Worm (Caenorhabditis elegans) whole organism, young adult: ENCODE measurements around the gene kqt-3.

Experiments
- B0019.2 ChIP-seq: fragments of 200-800 bp; sonication (Bioruptor generic); conservative IDR thresholded peaks from 2 replicates; pipeline ENCODE4 v1.3.6; 2022; ENCODE audit warnings: missing genetic modification reagents, missing genetic modification characterization, missing compliant biosample characterization
- F23B12.7 ChIP-seq: sonication (generic microtip); optimal IDR thresholded peaks from 2 replicates; lab custom pipeline; 2017; ENCODE audit warnings: missing genetic modification characterization, mild to moderate bottlenecking, missing compliant biosample characterization, antibody characterized with exemption, moderate library complexity; ENCODE audit not compliant: insufficient read depth
- F52B5.7 ChIP-seq: sonication (generic microtip); optimal IDR thresholded peaks from 2 replicates; lab custom pipeline; 2016; ENCODE audit warnings: mild to moderate bottlenecking, missing genetic modification characterization, missing compliant biosample characterization
- K12H6.12 ChIP-seq: fragments of 200-800 bp; sonication (Bioruptor generic); optimal IDR thresholded peaks from 2 replicates; lab custom pipeline; 2018; ENCODE audit warnings: mild to moderate bottlenecking, missing genetic modification characterization, missing compliant biosample characterization
- T07F8.4 ChIP-seq: sonication (generic microtip); optimal IDR thresholded peaks from 2 replicates; lab custom pipeline; 2016; ENCODE audit warnings: mild to moderate bottlenecking, missing genetic modification characterization, moderate library complexity, missing compliant biosample characterization
- Y53G8AR.9 ChIP-seq: fragments of 200-800 bp; sonication (Bioruptor generic); conservative IDR thresholded peaks from 2 replicates; pipeline ENCODE4 v1.3.6; 2022; ENCODE audit warnings: missing genetic modification reagents, missing genetic modification characterization, missing compliant biosample characterization
- atf-7 ChIP-seq: sonication (generic microtip); optimal IDR thresholded peaks from 2 replicates; lab custom pipeline; 2017; ENCODE audit warnings: mild to moderate bottlenecking, missing genetic modification characterization, missing compliant biosample characterization
- bed-2 ChIP-seq: fragments of 200-800 bp; sonication (Bioruptor generic); IDR thresholded peaks from 2 replicates; pipeline ENCODE4 v1.3.6; 2022; ENCODE audit warnings: missing genetic modification reagents, missing genetic modification characterization, missing compliant biosample characterization
- cebp-1 ChIP-seq, 2 experiments: fragments of 200-800 bp in 1 of 2; sonication (Bioruptor generic) in 1 of 2; sonication (generic microtip) in 1 of 2; IDR thresholded peaks in 1 of 2; optimal IDR thresholded peaks in 1 of 2; 2 replicates each; pipeline versions ENCODE4 v1.3.6 to Lab custom; 2017 to 2022; ENCODE audit warnings: missing compliant biosample characterization in 2 of 2, missing genetic modification characterization in 2 of 2, mild to moderate bottlenecking in 1 of 2, missing genetic modification reagents in 1 of 2, moderate library complexity in 1 of 2
- cebp-2 ChIP-seq: fragments of 200-800 bp; sonication (Bioruptor generic); IDR thresholded peaks from 2 replicates; pipeline ENCODE4 v1.3.6; 2022; ENCODE audit warnings: missing genetic modification characterization, missing compliant biosample characterization
- ceh-58 ChIP-seq: fragments of 200-800 bp; sonication (Bioruptor generic); IDR thresholded peaks from 2 replicates; pipeline ENCODE4 v1.3.6; 2022; ENCODE audit warnings: missing genetic modification characterization, missing compliant biosample characterization
- ceh-79 ChIP-seq: sonication (generic microtip); optimal IDR thresholded peaks from 2 replicates; lab custom pipeline; 2017; ENCODE audit warnings: mild to moderate bottlenecking, missing genetic modification characterization, missing compliant biosample characterization
- dox-1 ChIP-seq: fragments of 200-800 bp; sonication (Bioruptor generic); IDR thresholded peaks from 2 replicates; pipeline ENCODE4 v1.3.6; 2022; ENCODE audit warnings: missing genetic modification reagents, missing genetic modification characterization, missing compliant biosample characterization
- dpff-1 ChIP-seq: sonication (generic microtip); optimal IDR thresholded peaks from 2 replicates; lab custom pipeline; 2017; ENCODE audit warnings: mild to moderate bottlenecking, missing genetic modification characterization, missing compliant biosample characterization
- egl-44 ChIP-seq: fragments of 200-800 bp; sonication (Bioruptor generic); IDR thresholded peaks from 2 replicates; pipeline ENCODE4 v1.3.6; 2022; ENCODE audit warnings: missing genetic modification reagents, missing genetic modification characterization, missing compliant biosample characterization
- hmg-1.2 ChIP-seq: fragments of 200-800 bp; sonication (Bioruptor generic); IDR thresholded peaks from 2 replicates; pipeline ENCODE4 v1.3.6; 2022; ENCODE audit warnings: missing genetic modification reagents, missing genetic modification characterization, missing compliant biosample characterization
- hrde-1 ChIP-seq: sonication (generic microtip); optimal IDR thresholded peaks from 2 replicates; lab custom pipeline; 2016; ENCODE audit warnings: missing genetic modification characterization, mild to moderate bottlenecking, missing compliant biosample characterization, moderate library complexity, missing genotype, missing genetic modification reagents, borderline replicate concordance
- let-526 ChIP-seq: fragments of 200-800 bp; sonication (Bioruptor generic); IDR thresholded peaks from 2 replicates; pipeline ENCODE4 v1.3.6; 2022; ENCODE audit warnings: missing genetic modification reagents, missing genetic modification characterization, missing compliant biosample characterization
- lin-26 ChIP-seq: fragments of 200-800 bp; sonication (Bioruptor generic); IDR thresholded peaks from 2 replicates; pipeline ENCODE4 v1.3.6; 2022; ENCODE audit warnings: missing genetic modification reagents, missing genetic modification characterization, missing compliant biosample characterization
- lsl-1 ChIP-seq: fragments of 200-800 bp; sonication (Bioruptor generic); optimal IDR thresholded peaks from 2 replicates; lab custom pipeline; 2018; ENCODE audit warnings: mild to moderate bottlenecking, missing genetic modification characterization, moderate library complexity, missing compliant biosample characterization
- madf-10 ChIP-seq: sonication (generic microtip); optimal IDR thresholded peaks from 2 replicates; lab custom pipeline; 2016; ENCODE audit warnings: mild to moderate bottlenecking, missing genetic modification characterization, missing compliant biosample characterization
- madf-3 ChIP-seq: fragments of 200-800 bp; sonication (Bioruptor generic); IDR thresholded peaks from 2 replicates; pipeline ENCODE4 v1.3.6; 2022; ENCODE audit warnings: missing genetic modification reagents, missing genetic modification characterization, missing compliant biosample characterization
- mel-28 ChIP-seq: sonication (generic microtip); optimal IDR thresholded peaks from 2 replicates; lab custom pipeline; 2016; ENCODE audit warnings: borderline replicate concordance, mild to moderate bottlenecking, missing genetic modification characterization, missing compliant biosample characterization
- mxl-1 ChIP-seq: sonication (generic microtip); optimal IDR thresholded peaks from 2 replicates; lab custom pipeline; 2016; ENCODE audit warnings: missing genetic modification characterization, missing compliant biosample characterization
- nfya-2 ChIP-seq: fragments of 200-800 bp; sonication (Bioruptor generic); IDR thresholded peaks from 2 replicates; pipeline ENCODE4 v1.3.6; 2022; ENCODE audit warnings: missing genetic modification reagents, missing genetic modification characterization, missing compliant biosample characterization
- nfyb-1 ChIP-seq: fragments of 200-800 bp; sonication (Bioruptor generic); IDR thresholded peaks from 2 replicates; pipeline ENCODE4 v1.3.6; 2022; ENCODE audit warnings: missing genetic modification reagents, missing genetic modification characterization, missing compliant biosample characterization
- nhr-80 ChIP-seq: sonication (generic microtip); optimal IDR thresholded peaks from 2 replicates; lab custom pipeline; 2016; ENCODE audit warnings: missing genetic modification characterization, missing compliant biosample characterization
- rec-8 ChIP-seq, 2 experiments: sonication (generic microtip); optimal IDR thresholded peaks; 2 replicates each; lab custom pipeline; 2016; ENCODE audit warnings: mild to moderate bottlenecking in 2 of 2, missing genetic modification characterization in 2 of 2, missing genetic modification reagents in 2 of 2, missing genotype in 2 of 2, missing biosample characterization in 1 of 2, missing compliant biosample characterization in 1 of 2, moderate library complexity in 1 of 2
- sea-2 ChIP-seq: fragments of 200-800 bp; sonication (Bioruptor generic); IDR thresholded peaks from 2 replicates; pipeline ENCODE4 v1.3.6; 2022; ENCODE audit warnings: missing genetic modification characterization, missing compliant biosample characterization
- snpc-3.4 ChIP-seq: sonication (generic microtip); optimal IDR thresholded peaks from 2 replicates; lab custom pipeline; 2017; ENCODE audit warnings: missing genetic modification characterization, mild to moderate bottlenecking, missing compliant biosample characterization, antibody characterized with exemption, moderate library complexity, missing genotype, missing genetic modification reagents
- snpc-4 ChIP-seq, 5 experiments: fragments of 150-350 bp in 1 of 5; sonication (generic microtip) in 4 of 5; optimal IDR thresholded peaks; 2 replicates each; lab custom pipeline; 2014 to 2018; ENCODE audit warnings: missing genetic modification characterization in 5 of 5, missing biosample characterization in 3 of 5, antibody characterized with exemption in 2 of 5, mild to moderate bottlenecking in 2 of 5, missing compliant biosample characterization in 2 of 5, missing genotype in 2 of 5, moderate library complexity in 2 of 5, missing genetic modification reagents in 1 of 5
- somi-1 ChIP-seq: fragments of 200-800 bp; sonication (Bioruptor generic); optimal IDR thresholded peaks from 2 replicates; lab custom pipeline; 2018; ENCODE audit warnings: mild to moderate bottlenecking, missing genetic modification characterization, missing compliant biosample characterization
- xnd-1 ChIP-seq: sonication (generic microtip); optimal IDR thresholded peaks from 2 replicates; lab custom pipeline; 2016; ENCODE audit warnings: missing genotype, missing genetic modification reagents, missing genetic modification characterization, missing compliant biosample characterization
- zfh-2 ChIP-seq: fragments of 200-800 bp; sonication (Bioruptor generic); conservative IDR thresholded peaks from 2 replicates; pipeline ENCODE4 v1.3.6; 2022; ENCODE audit warnings: missing genetic modification reagents, missing genetic modification characterization, missing compliant biosample characterization
- ztf-26 ChIP-seq: sonication (generic microtip); optimal IDR thresholded peaks from 2 replicates; lab custom pipeline; 2017; ENCODE audit warnings: missing genetic modification characterization, missing compliant biosample characterization
- ztf-28 ChIP-seq: fragments of 200-800 bp; sonication (Bioruptor generic); IDR thresholded peaks from 2 replicates; pipeline ENCODE4 v1.3.6; 2022; ENCODE audit warnings: missing genetic modification reagents, missing genetic modification characterization, missing compliant biosample characterization
- ztf-3 ChIP-seq: fragments of 200-800 bp; sonication (Bioruptor generic); optimal IDR thresholded peaks from 2 replicates; lab custom pipeline; 2018; ENCODE audit warnings: mild to moderate bottlenecking, missing genetic modification characterization, missing compliant biosample characterization

kqt-3 gene

DNA sequence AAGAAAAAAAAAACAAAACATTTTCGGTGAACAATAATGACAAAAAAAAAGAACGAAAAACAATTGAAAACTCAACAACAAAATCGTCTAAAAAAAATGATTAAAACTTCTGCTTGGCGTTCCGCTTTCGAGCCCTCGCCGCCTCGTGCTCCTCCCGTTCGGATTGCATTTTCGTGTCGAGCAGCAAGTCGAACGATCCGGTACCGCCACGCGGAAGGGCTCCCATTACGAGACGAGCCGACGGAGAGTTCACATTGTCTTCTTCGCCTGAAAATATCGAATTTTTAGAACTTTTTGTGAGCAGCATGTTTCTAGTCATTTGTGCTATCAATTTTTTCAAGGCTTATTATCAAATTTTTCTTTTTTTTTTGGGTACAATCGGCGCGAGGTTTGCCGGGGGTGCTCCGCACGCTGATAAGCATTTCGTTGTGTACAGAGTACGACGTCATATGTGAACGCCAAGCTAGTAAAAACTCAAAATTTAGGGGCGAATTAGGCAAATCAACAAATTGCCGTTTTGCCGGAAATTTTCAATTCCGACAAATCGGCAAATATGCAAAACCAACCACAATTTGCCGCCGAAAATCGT is 25.3 kb upstream of the kqt-3 start:
- no peak for TF ChIP-seq let-526
- TF ChIP-seq hmg-1.2 (GFP tag; lab: Robert Waterston, UW) = no peak
- peak; percentile 21 for TF ChIP-seq atf-7 (tag; lab: Kevin White, UChicago)
- TF ChIP-seq nhr-80 (tag; lab: Kevin White, UChicago) = peak; percentile 86
- peak; percentile 64 for TF ChIP-seq zfh-2
- TF ChIP-seq dox-1 (GFP tag; lab: Robert Waterston, UW) = 0 out of 2 replicates have a peak, but pooled peaks have one; percentile 26
- TF ChIP-seq, all 124 proteins: peak for 4

DNA sequence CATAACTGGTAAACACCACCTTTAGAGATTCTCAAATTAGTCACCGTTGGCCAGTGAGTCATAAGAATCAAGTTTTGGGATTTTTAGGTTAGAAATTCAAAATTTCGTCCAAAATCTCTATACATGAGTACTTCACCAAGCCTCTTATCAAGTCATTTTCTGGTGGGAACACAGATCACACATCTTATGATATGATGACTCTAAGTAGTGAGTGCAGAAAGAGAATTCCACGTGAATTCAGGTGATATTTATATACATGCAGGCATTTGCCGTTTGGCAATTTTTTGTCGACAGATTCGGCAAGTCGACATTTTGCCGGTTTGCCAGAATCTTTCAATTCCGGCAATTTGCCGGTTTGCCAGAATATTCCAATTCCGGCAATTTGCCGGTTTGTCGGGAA is 24.0 kb upstream of the kqt-3 start:
- TF ChIP-seq rec-8 (tag; optimal IDR thresholded peaks at IDR 0.05; lab: Kevin White, UChicago) = no peak
- TF ChIP-seq cebp-2 (GFP tag; lab: Robert Waterston, UW) = no peak
- TF ChIP-seq snpc-3.4 = no peak
- TF ChIP-seq ceh-58 (GFP tag; lab: Robert Waterston, UW) = no peak
- TF ChIP-seq lin-26 (GFP tag; lab: Robert Waterston, UW) = no peak
- TF ChIP-seq lsl-1 = no peak
- TF ChIP-seq ztf-26 (tag; lab: Kevin White, UChicago) = no peak
- TF ChIP-seq madf-10 (tag; lab: Kevin White, UChicago) = no peak
- no peak for TF ChIP-seq mel-28 (tag; lab: Kevin White, UChicago)
- no peak for TF ChIP-seq hrde-1 (tag; lab: Kevin White, UChicago)
- no peak for TF ChIP-seq ztf-28
- TF ChIP-seq nhr-80 (tag; lab: Kevin White, UChicago) = peak; percentile 20
- no peak for TF ChIP-seq T07F8.4
- no peak for TF ChIP-seq nfya-2 (GFP tag; lab: Robert Waterston, UW)
- TF ChIP-seq nfyb-1 (GFP tag; lab: Robert Waterston, UW) = 0 out of 2 replicates have a peak, but pooled peaks have one; percentile 33
- no peak for TF ChIP-seq sea-2
- no peak for TF ChIP-seq Y53G8AR.9 (GFP tag; lab: Robert Waterston, UW)

DNA sequence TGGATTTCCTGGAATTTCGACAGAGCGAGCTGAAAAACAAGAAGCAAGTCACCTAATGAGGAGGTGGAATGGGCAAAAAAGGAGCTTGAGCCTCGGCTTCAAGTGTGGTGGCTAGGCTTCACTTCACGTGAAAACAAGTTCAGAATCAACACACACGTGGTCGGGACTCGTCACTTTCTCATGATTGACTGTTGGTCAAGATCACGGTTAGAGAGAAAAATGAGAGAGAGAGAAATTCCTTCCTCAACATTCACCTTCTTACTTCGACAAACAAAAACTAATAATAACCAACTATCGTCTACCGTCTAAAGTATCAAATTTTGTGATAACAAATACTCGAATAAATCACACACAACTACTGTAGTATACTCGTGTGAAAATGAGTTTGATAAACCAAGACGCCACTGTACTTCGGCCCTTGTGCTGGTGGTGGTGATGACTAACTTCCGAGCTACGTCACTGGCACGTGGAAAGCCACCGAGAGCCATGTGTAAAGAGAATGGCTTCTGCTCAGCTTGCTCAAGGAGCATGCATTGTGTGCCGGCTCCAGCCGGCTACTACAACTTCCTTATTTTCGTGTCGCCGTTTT is 22.4 kb upstream of the kqt-3 start:
- TF ChIP-seq ztf-3 (GFP tag; lab: Kevin White, UChicago) (no peak), dox-1 (GFP tag; lab: Robert Waterston, UW) (0 out of 2 replicates have a peak, but pooled peaks have one; percentile 4), bed-2 (GFP tag; lab: Robert Waterston, UW) (no peak), zfh-2 (no peak), ztf-26 (tag; lab: Kevin White, UChicago) (peak; percentile 29), somi-1 (GFP tag; lab: Kevin White, UChicago) (peak; percentile 17), B0019.2 (GFP tag; lab: Robert Waterston, UW) (no peak), K12H6.12 (tag; lab: Kevin White, UChicago) (peak; percentile 24), cebp-1 (GFP tag; IDR thresholded peaks at IDR 0.05; lab: Robert Waterston, UW) (no peak), cebp-1 (tag; optimal IDR thresholded peaks at IDR 0.05; lab: Kevin White, UChicago) (peak; percentile 21)

DNA sequence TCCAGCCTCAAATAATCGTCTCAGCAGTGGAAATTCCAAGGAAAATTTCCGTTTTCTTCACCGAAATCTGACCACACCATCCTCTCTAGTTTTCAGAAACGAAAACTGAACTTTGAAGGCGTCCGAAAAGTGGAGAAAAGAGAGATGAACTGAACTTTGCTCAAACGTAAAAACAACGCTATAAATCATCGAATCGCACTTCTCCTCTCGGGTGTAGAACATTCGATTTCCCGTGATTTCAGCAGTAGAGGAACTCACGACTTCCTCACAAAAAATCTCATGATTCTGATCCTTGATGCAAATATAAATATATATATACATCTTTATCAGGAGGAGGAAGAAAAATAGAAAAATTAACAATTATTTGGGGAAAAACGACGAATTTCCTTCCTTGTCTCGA is 20.9 kb upstream of the kqt-3 start:
- TF ChIP-seq F23B12.7 (tag; lab: Kevin White, UChicago) (no peak), snpc-4 (GFP tag; optimal IDR thresholded peaks at IDR 0.05; lab: Kevin White, UChicago) (no peak), snpc-4 (tag; optimal IDR thresholded peaks at IDR 0.05; lab: Kevin White, UChicago) (no peak), atf-7 (tag; lab: Kevin White, UChicago) (no peak), ztf-26 (tag; lab: Kevin White, UChicago) (no peak), xnd-1 (tag; lab: Kevin White, UChicago) (no peak), dpff-1 (no peak), ceh-79 (tag; lab: Kevin White, UChicago) (no peak), mxl-1 (tag; lab: Kevin White, UChicago) (no peak), cebp-2 (GFP tag; lab: Robert Waterston, UW) (no peak), F52B5.7 (tag; lab: Kevin White, UChicago) (no peak), egl-44 (GFP tag; lab: Robert Waterston, UW) (no peak), somi-1 (GFP tag; lab: Kevin White, UChicago) (no peak), madf-3 (GFP tag; lab: Robert Waterston, UW) (no peak)
